Fruit fly (Drosophila melanogaster) whole organism, embryonic: ENCODE measurements around the gene Orc2.

Experiments
- Adf1 ChIP-seq: fragments of 200-800 bp; sonication (Bioruptor generic); IDR thresholded peaks from 2 replicates; pipeline ENCODE4 v1.3.6; 2022; ENCODE audit warnings: missing biosample characterization, missing genetic modification characterization
- BtbVII ChIP-seq: fragments of 200-800 bp; sonication (Bioruptor generic); optimal IDR thresholded peaks from 3 replicates; lab custom pipeline; 2017; ENCODE audit warnings: missing biosample characterization, mild to moderate bottlenecking, missing genetic modification characterization
- CG10321 ChIP-seq: fragments of 200-800 bp; sonication (Bioruptor generic); IDR thresholded peaks from 2 replicates; pipeline ENCODE4 v1.3.6; 2022; ENCODE audit warnings: missing biosample characterization, missing genetic modification characterization
- CG10366 ChIP-seq: fragments of 200-800 bp; sonication (Bioruptor generic); IDR thresholded peaks from 2 replicates; pipeline ENCODE4 v1.3.6; 2022; ENCODE audit warnings: missing biosample characterization, missing genetic modification characterization
- CG10431 ChIP-seq: fragments of 200-800 bp; sonication (Bioruptor generic); optimal IDR thresholded peaks from 3 replicates; lab custom pipeline; 2018; ENCODE audit warnings: missing biosample characterization, mild to moderate bottlenecking, missing genetic modification characterization
- CG12391 ChIP-seq: fragments of 200-800 bp; sonication (Bioruptor generic); optimal IDR thresholded peaks from 3 replicates; lab custom pipeline; 2018; ENCODE audit warnings: missing biosample characterization, mild to moderate bottlenecking, missing genetic modification characterization, moderate library complexity
- CG13123 ChIP-seq: fragments of 200-800 bp; sonication (Bioruptor generic); optimal IDR thresholded peaks from 2 replicates; lab custom pipeline; 2016; ENCODE audit warnings: missing biosample characterization, missing genetic modification characterization
- CG13287 ChIP-seq: fragments of 200-800 bp; sonication (Bioruptor generic); IDR thresholded peaks from 2 replicates; pipeline ENCODE4 v1.3.6; 2022; ENCODE audit warnings: missing biosample characterization, missing genetic modification characterization; ENCODE audit not compliant: partially characterized antibody
- CG16813 ChIP-seq: fragments of 200-800 bp; sonication (Bioruptor generic); IDR thresholded peaks from 3 replicates; pipeline ENCODE4 v1.3.6; 2022; ENCODE audit warnings: missing biosample characterization, missing genetic modification characterization; ENCODE audit not compliant: partially characterized antibody
- CG2129 ChIP-seq: fragments of 200-800 bp; sonication (Bioruptor generic); IDR thresholded peaks from 2 replicates; pipeline ENCODE4 v1.3.6; 2022; ENCODE audit warnings: missing biosample characterization, missing genetic modification characterization; ENCODE audit not compliant: partially characterized antibody
- CG2202 ChIP-seq: fragments of 200-800 bp; sonication (Bioruptor generic); optimal IDR thresholded peaks from 2 replicates; lab custom pipeline; 2018; ENCODE audit warnings: missing biosample characterization, mild to moderate bottlenecking, missing genetic modification characterization
- CG4707 ChIP-seq: fragments of 200-800 bp; sonication (Bioruptor generic); optimal IDR thresholded peaks from 2 replicates; lab custom pipeline; 2018; ENCODE audit warnings: missing biosample characterization, mild to moderate bottlenecking, missing genetic modification characterization, moderate library complexity
- CG4730 ChIP-seq: fragments of 200-800 bp; sonication (Bioruptor generic); IDR thresholded peaks from 2 replicates; pipeline ENCODE4 v1.3.6; 2022; ENCODE audit warnings: missing biosample characterization, missing genetic modification characterization
- CG6654 ChIP-seq: fragments of 200-800 bp; sonication (Bioruptor generic); optimal IDR thresholded peaks from 2 replicates; lab custom pipeline; 2017; ENCODE audit warnings: missing biosample characterization, mild to moderate bottlenecking, missing genetic modification characterization
- CG7786 ChIP-seq: fragments of 200-800 bp; sonication (Bioruptor generic); optimal IDR thresholded peaks from 2 replicates; lab custom pipeline; 2016; ENCODE audit warnings: missing biosample characterization, missing genetic modification characterization
- CG7987 ChIP-seq: fragments of 200-800 bp; sonication (Bioruptor generic); optimal IDR thresholded peaks from 2 replicates; lab custom pipeline; 2018; ENCODE audit warnings: missing biosample characterization, mild to moderate bottlenecking, missing genetic modification characterization, moderate library complexity
- CG8290 ChIP-seq, 3 experiments: fragments of 200-800 bp; sonication (Bioruptor generic); optimal IDR thresholded peaks; 2 replicates each; lab custom pipeline; 2016 to 2019; ENCODE audit warnings: missing biosample characterization in 3 of 3, missing genetic modification characterization in 3 of 3, mild to moderate bottlenecking in 2 of 3, moderate library complexity in 1 of 3
- CG9215 ChIP-seq: fragments of 200-800 bp; sonication (Bioruptor generic); IDR thresholded peaks from 2 replicates; pipeline ENCODE4 v1.3.6; 2022; ENCODE audit warnings: missing biosample characterization, missing genetic modification characterization
- CG9932 ChIP-seq: fragments of 200-800 bp; sonication (Bioruptor generic); IDR thresholded peaks from 2 replicates; pipeline ENCODE4 v1.3.6; 2022; ENCODE audit warnings: missing biosample characterization, missing genetic modification characterization
- Doc3 ChIP-seq: fragments of 200-800 bp; sonication (Bioruptor generic); IDR thresholded peaks from 3 replicates; pipeline ENCODE4 v1.3.6; 2022; ENCODE audit warnings: missing biosample characterization, missing genetic modification characterization; ENCODE audit not compliant: partially characterized antibody
- E2f1 ChIP-seq: fragments of 200-800 bp; sonication (Bioruptor generic); IDR thresholded peaks from 2 replicates; pipeline ENCODE4 v1.3.6; 2022; ENCODE audit warnings: missing biosample characterization, missing genetic modification characterization
- ERR ChIP-seq: fragments of 200-800 bp; sonication (Bioruptor generic); optimal IDR thresholded peaks from 2 replicates; lab custom pipeline; 2016; ENCODE audit warnings: missing biosample characterization, missing genetic modification characterization
- H2.0 ChIP-seq: fragments of 200-800 bp; sonication (Bioruptor generic); IDR thresholded peaks from 2 replicates; pipeline ENCODE4 v1.3.6; 2022; ENCODE audit warnings: missing biosample characterization, missing genetic modification characterization
- HmgZ ChIP-seq: fragments of 200-800 bp; sonication (Bioruptor generic); optimal IDR thresholded peaks from 2 replicates; lab custom pipeline; 2018; ENCODE audit warnings: missing biosample characterization, mild to moderate bottlenecking, missing genetic modification characterization
- NC2α ChIP-seq: fragments of 200-800 bp; sonication (Bioruptor generic); optimal IDR thresholded peaks from 2 replicates; lab custom pipeline; 2016; ENCODE audit warnings: missing biosample characterization, missing genetic modification characterization
- NfI ChIP-seq: fragments of 200-800 bp; sonication (Bioruptor generic); optimal IDR thresholded peaks from 3 replicates; lab custom pipeline; 2018; ENCODE audit warnings: missing biosample characterization, mild to moderate bottlenecking, missing genetic modification characterization, moderate library complexity
- Oli ChIP-seq: fragments of 200-800 bp; sonication (Bioruptor generic); optimal IDR thresholded peaks from 2 replicates; lab custom pipeline; 2018; ENCODE audit warnings: missing biosample characterization, mild to moderate bottlenecking, missing genetic modification characterization, moderate library complexity
- Scr ChIP-seq: fragments of 200-800 bp; sonication (Bioruptor generic); IDR thresholded peaks from 2 replicates; pipeline ENCODE4 v1.3.6; 2022; ENCODE audit warnings: missing biosample characterization, missing genetic modification characterization; ENCODE audit not compliant: partially characterized antibody
- amos ChIP-seq: fragments of 200-800 bp; sonication (Bioruptor generic); IDR thresholded peaks from 2 replicates; pipeline ENCODE4 v1.3.6; 2022; ENCODE audit warnings: missing biosample characterization, missing genetic modification characterization; ENCODE audit not compliant: partially characterized antibody
- ash1 ChIP-seq: fragments of 200-800 bp; sonication (Bioruptor generic); optimal IDR thresholded peaks from 2 replicates; lab custom pipeline; 2018; ENCODE audit warnings: missing biosample characterization, mild to moderate bottlenecking, missing genetic modification characterization
- ato ChIP-seq: fragments of 200-800 bp; sonication (Bioruptor generic); IDR thresholded peaks from 2 replicates; pipeline ENCODE4 v1.3.6; 2022; ENCODE audit warnings: missing biosample characterization, missing genetic modification characterization; ENCODE audit not compliant: partially characterized antibody
- cas ChIP-seq: fragments of 200-800 bp; sonication (Bioruptor generic); IDR thresholded peaks from 2 replicates; pipeline ENCODE4 v1.3.6; 2022; ENCODE audit warnings: missing biosample characterization, missing genetic modification characterization
- ems ChIP-seq: fragments of 200-800 bp; sonication (Bioruptor generic); optimal IDR thresholded peaks from 3 replicates; lab custom pipeline; 2016; ENCODE audit warnings: missing biosample characterization, missing genetic modification characterization
- en ChIP-seq: fragments of 200-800 bp; sonication (Bioruptor generic); optimal IDR thresholded peaks from 2 replicates; lab custom pipeline; 2016; ENCODE audit warnings: missing biosample characterization, missing genetic modification characterization
- eyg ChIP-seq: fragments of 200-800 bp; sonication (Bioruptor generic); optimal IDR thresholded peaks from 3 replicates; lab custom pipeline; 2016; ENCODE audit warnings: missing biosample characterization, missing genetic modification characterization
- gcm ChIP-seq: fragments of 200-800 bp; sonication (Bioruptor generic); optimal IDR thresholded peaks from 2 replicates; lab custom pipeline; 2019; ENCODE audit warnings: missing biosample characterization, mild to moderate bottlenecking, missing genetic modification characterization, moderate library complexity
- gem ChIP-seq: fragments of 200-800 bp; sonication (Bioruptor generic); optimal IDR thresholded peaks from 2 replicates; lab custom pipeline; 2019; ENCODE audit warnings: missing biosample characterization, mild to moderate bottlenecking, missing genetic modification characterization, moderate library complexity
- ham ChIP-seq: fragments of 200-800 bp; sonication (Bioruptor generic); IDR thresholded peaks from 2 replicates; pipeline ENCODE4 v1.3.6; 2022; ENCODE audit warnings: missing biosample characterization, missing genetic modification characterization
- hb ChIP-seq: fragments of 200-800 bp; sonication (Bioruptor generic); IDR thresholded peaks from 3 replicates; pipeline ENCODE4 v1.3.6; 2022; ENCODE audit warnings: missing biosample characterization, missing genetic modification characterization; ENCODE audit not compliant: partially characterized antibody
- jumu ChIP-seq: fragments of 200-800 bp; sonication (Bioruptor generic); optimal IDR thresholded peaks from 3 replicates; lab custom pipeline; 2016; ENCODE audit warnings: missing biosample characterization, missing genetic modification characterization
- kay ChIP-seq: fragments of 200-800 bp; sonication (Bioruptor generic); optimal IDR thresholded peaks from 2 replicates; lab custom pipeline; 2016; ENCODE audit warnings: missing biosample characterization, missing genetic modification characterization
- lab ChIP-seq: fragments of 200-800 bp; sonication (Bioruptor generic); optimal IDR thresholded peaks from 3 replicates; lab custom pipeline; 2017; ENCODE audit warnings: missing biosample characterization, missing genetic modification characterization, mild to moderate bottlenecking, moderate library complexity, missing genetic modification reagents
- lbe ChIP-seq: fragments of 200-800 bp; sonication (Bioruptor generic); optimal IDR thresholded peaks from 2 replicates; lab custom pipeline; 2016; ENCODE audit warnings: missing biosample characterization, mild to moderate bottlenecking, missing genetic modification characterization
- pan ChIP-seq, 4 experiments: fragments of >200 bp in 3 of 4; fragments of 200-800 bp in 1 of 4; sonication (Bioruptor generic) in 1 of 4; optimal IDR thresholded peaks in 3 of 4; IDR thresholded peaks in 1 of 4; 2 replicates each; pipeline versions ENCODE4 v1.3.6 to Lab custom; 2017 to 2022; ENCODE audit warnings: missing biosample characterization in 2 of 4, missing genetic modification characterization in 2 of 4, mixed read lengths in 1 of 4
- pita ChIP-seq: fragments of 200-800 bp; sonication (Bioruptor generic); optimal IDR thresholded peaks from 2 replicates; lab custom pipeline; 2017; ENCODE audit warnings: missing biosample characterization, mild to moderate bottlenecking, missing genetic modification characterization
- ranshi ChIP-seq: fragments of 200-800 bp; sonication (Bioruptor generic); IDR thresholded peaks from 2 replicates; pipeline ENCODE4 v1.3.6; 2022; ENCODE audit warnings: missing biosample characterization, missing genetic modification characterization
- slou ChIP-seq: fragments of 200-800 bp; sonication (Bioruptor generic); optimal IDR thresholded peaks from 3 replicates; lab custom pipeline; 2016; ENCODE audit warnings: missing biosample characterization, missing genetic modification characterization
- toy ChIP-seq: fragments of 200-800 bp; sonication (Bioruptor generic); IDR thresholded peaks from 2 replicates; pipeline ENCODE4 v1.3.6; 2022; ENCODE audit warnings: missing biosample characterization, missing genetic modification characterization
- zfh1 ChIP-seq: fragments of 200-800 bp; sonication (Bioruptor generic); IDR thresholded peaks from 3 replicates; pipeline ENCODE4 v1.3.6; 2022; ENCODE audit warnings: missing biosample characterization, missing genetic modification characterization

Gene Orc2

dm6 chr3R:13964513-13964975 is at the start of gene Orc2 (continued):
- TF ChIP-seq gcm (GFP tag; lab: Kevin White, UChicago) (no peak), lab (GFP tag; lab: Kevin White, UChicago) (no peak), CG13123 (GFP tag; lab: Kevin White, UChicago) (no peak), CG10431 (peak; percentile 3), eyg (GFP tag; lab: Kevin White, UChicago) (no peak), ERR (GFP tag; lab: Kevin White, UChicago) (no peak), pita (GFP tag; lab: Kevin White, UChicago) (no peak), E2f1 (GFP tag; lab: Robert Waterston, UW) (no peak), pan (optimal IDR thresholded peaks at IDR 0.05; lab: Kevin White, UChicago) (no peak), pan (GFP tag; optimal IDR thresholded peaks at IDR 0.05 in 1 of 2, IDR thresholded peaks at IDR 0.05 in 1 of 2) (no peak), ems (GFP tag; lab: Kevin White, UChicago) (no peak), CG10366 (GFP tag; lab: Robert Waterston, UW) (no peak), CG2129 (GFP tag; lab: Robert Waterston, UW) (no peak), HmgZ (tag; lab: Kevin White, UChicago) (no peak), CG8290 (GFP tag; optimal IDR thresholded peaks at IDR 0.05; lab: Kevin White, UChicago) (peak; percentile 18), CG8290 (tag; optimal IDR thresholded peaks at IDR 0.05; lab: Kevin White, UChicago) (no peak), zfh1 (GFP tag; lab: Robert Waterston, UW) (no peak), CG4730 (GFP tag; lab: Robert Waterston, UW) (no peak), CG9215 (GFP tag; lab: Robert Waterston, UW) (no peak), gem (tag; lab: Kevin White, UChicago) (no peak), ato (GFP tag; lab: Robert Waterston, UW) (no peak), toy (GFP tag; lab: Robert Waterston, UW) (no peak), lbe (GFP tag; lab: Kevin White, UChicago) (no peak), BtbVII (GFP tag; lab: Kevin White, UChicago) (no peak), CG16813 (GFP tag; lab: Robert Waterston, UW) (peak; percentile 43; the same call in 2 of the 3 replicates), CG9932 (GFP tag; lab: Robert Waterston, UW) (no peak), en (no peak), ash1 (GFP tag; lab: Kevin White, UChicago) (no peak), CG7786 (GFP tag; lab: Kevin White, UChicago) (no peak), CG13287 (peak; percentile 58), amos (GFP tag; lab: Robert Waterston, UW) (no peak), CG10321 (no peak), CG6654 (GFP tag; lab: Kevin White, UChicago) (no peak), jumu (GFP tag; lab: Kevin White, UChicago) (no peak), Scr (GFP tag; lab: Robert Waterston, UW) (peak; percentile 52; the same call in 1 of the 2 replicates), ranshi (GFP tag; lab: Robert Waterston, UW) (no peak), Doc3 (no peak), cas (GFP tag; lab: Robert Waterston, UW) (no peak), Adf1 (GFP tag; lab: Robert Waterston, UW) (no peak), ham (GFP tag; lab: Robert Waterston, UW) (no peak), CG2202 (tag; lab: Kevin White, UChicago) (no peak), NC2α (no peak), CG7987 (GFP tag; lab: Kevin White, UChicago) (no peak), H2.0 (no peak), NfI (no peak), Oli (tag; lab: Kevin White, UChicago) (no peak), slou (GFP tag; lab: Kevin White, UChicago) (no peak), CG12391 (peak; percentile 55), CG4707 (GFP tag; lab: Kevin White, UChicago) (no peak), hb (GFP tag; lab: Robert Waterston, UW) (peak; percentile 65; the same call in 1 of the 3 replicates), kay (GFP tag; lab: Kevin White, UChicago) (no peak)
